Worm (Caenorhabditis elegans) whole organism, late embryonic: ENCODE results near the gene idpb-2.

ENCODE experiments used
- F13H6.1 ChIP-seq: sonication (generic microtip); optimal IDR thresholded peaks from 2 replicates; lab custom pipeline; 2016; ENCODE audit warnings: missing genetic modification characterization, missing compliant biosample characterization
- nhr-11 ChIP-seq: fragments of 150-350 bp; optimal IDR thresholded peaks from 2 replicates; lab custom pipeline; 2014; ENCODE audit warnings: missing biosample characterization, missing genetic modification characterization
- pqm-1 ChIP-seq: sonication (generic microtip); optimal IDR thresholded peaks from 2 replicates; lab custom pipeline; 2016; ENCODE audit warnings: missing genetic modification characterization, missing compliant biosample characterization
- unc-55 ChIP-seq: sonication (generic microtip); optimal IDR thresholded peaks from 2 replicates; lab custom pipeline; 2017; ENCODE audit warnings: missing biosample characterization, missing genetic modification reagents, missing genetic modification characterization

DNA sequence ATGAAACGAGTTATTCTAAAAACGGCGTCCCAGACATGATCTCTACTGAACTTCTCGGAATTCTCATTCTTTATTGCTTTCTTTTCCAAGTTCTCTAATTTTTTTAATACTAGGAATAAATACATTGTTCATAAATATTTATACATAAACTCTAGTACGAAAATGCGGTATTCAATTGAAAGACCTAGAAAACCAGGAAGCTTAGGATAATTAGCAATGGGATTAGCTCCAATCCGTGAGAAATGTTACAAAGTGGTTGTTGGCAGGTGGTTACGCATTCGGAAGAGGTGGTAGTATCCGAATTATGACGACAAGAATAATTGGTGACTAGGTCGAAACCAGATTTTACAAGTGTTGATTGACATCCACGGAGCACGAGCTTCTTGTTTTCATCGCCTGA lies 2.5 kb downstream of the idpb-2 start:
- TF ChIP-seq F13H6.1 (tag; lab: Kevin White, UChicago) = no peak
- no peak for TF ChIP-seq unc-55
- no peak for TF ChIP-seq pqm-1 (tag; lab: Kevin White, UChicago)
- TF ChIP-seq nhr-11 (tag; lab: Kevin White, UChicago) = no peak
